Worm (Caenorhabditis elegans) whole organism, young adult: Measurements from ENCODE around the gene F15G9.1.

Experiments used
- C06A6.2 ChIP-seq: fragments of 200-800 bp; sonication (Bioruptor generic); conservative IDR thresholded peaks from 2 replicates; pipeline ENCODE4 v1.3.6; 2022; ENCODE audit warnings: missing genetic modification characterization, missing compliant biosample characterization
- F10E7.11 ChIP-seq: sonication (generic microtip); optimal IDR thresholded peaks from 2 replicates; lab custom pipeline; 2017; ENCODE audit warnings: mild to moderate bottlenecking, missing genetic modification characterization, moderate library complexity, missing compliant biosample characterization
- F22D6.2 ChIP-seq: sonication (generic microtip); optimal IDR thresholded peaks from 2 replicates; lab custom pipeline; 2016; ENCODE audit warnings: mild to moderate bottlenecking, missing genetic modification characterization, missing compliant biosample characterization
- F49E8.2 ChIP-seq: sonication (generic microtip); optimal IDR thresholded peaks from 3 replicates; lab custom pipeline; 2017; ENCODE audit warnings: missing genetic modification characterization, mild to moderate bottlenecking, missing compliant biosample characterization, antibody characterized with exemption, moderate library complexity; ENCODE audit not compliant: insufficient read depth
- F52B5.7 ChIP-seq: sonication (generic microtip); optimal IDR thresholded peaks from 2 replicates; lab custom pipeline; 2016; ENCODE audit warnings: mild to moderate bottlenecking, missing genetic modification characterization, missing compliant biosample characterization
- F57C9.4 ChIP-seq: sonication (generic microtip); optimal IDR thresholded peaks from 2 replicates; lab custom pipeline; 2017; ENCODE audit warnings: mild to moderate bottlenecking, missing genetic modification characterization, missing compliant biosample characterization
- Y53G8AR.9 ChIP-seq: fragments of 200-800 bp; sonication (Bioruptor generic); conservative IDR thresholded peaks from 2 replicates; pipeline ENCODE4 v1.3.6; 2022; ENCODE audit warnings: missing genetic modification reagents, missing genetic modification characterization, missing compliant biosample characterization
- Y67H2A.10 ChIP-seq: fragments of 200-800 bp; sonication (Bioruptor generic); conservative IDR thresholded peaks from 2 replicates; pipeline ENCODE4 v1.3.6; 2022; ENCODE audit warnings: missing genetic modification reagents, missing genetic modification characterization, missing compliant biosample characterization
- aptf-2 ChIP-seq: fragments of 200-800 bp; sonication (Bioruptor generic); conservative IDR thresholded peaks from 2 replicates; pipeline ENCODE4 v1.3.6; 2022; ENCODE audit warnings: missing genetic modification reagents, missing genetic modification characterization, missing compliant biosample characterization
- bed-1 ChIP-seq: fragments of 200-800 bp; sonication (Bioruptor generic); IDR thresholded peaks from 2 replicates; pipeline ENCODE4 v1.3.6; 2022; ENCODE audit warnings: missing genetic modification reagents, missing genetic modification characterization, missing compliant biosample characterization
- cebp-1 ChIP-seq, 2 experiments: fragments of 200-800 bp in 1 of 2; sonication (Bioruptor generic) in 1 of 2; sonication (generic microtip) in 1 of 2; IDR thresholded peaks in 1 of 2; optimal IDR thresholded peaks in 1 of 2; 2 replicates each; pipeline versions ENCODE4 v1.3.6 to Lab custom; 2017 to 2022; ENCODE audit warnings: missing compliant biosample characterization in 2 of 2, missing genetic modification characterization in 2 of 2, mild to moderate bottlenecking in 1 of 2, missing genetic modification reagents in 1 of 2, moderate library complexity in 1 of 2
- cebp-2 ChIP-seq: fragments of 200-800 bp; sonication (Bioruptor generic); IDR thresholded peaks from 2 replicates; pipeline ENCODE4 v1.3.6; 2022; ENCODE audit warnings: missing genetic modification characterization, missing compliant biosample characterization
- ceh-27 ChIP-seq: fragments of 200-800 bp; sonication (Bioruptor generic); optimal IDR thresholded peaks from 2 replicates; lab custom pipeline; 2018; ENCODE audit warnings: mild to moderate bottlenecking, missing genetic modification characterization, moderate library complexity, missing compliant biosample characterization
- ceh-79 ChIP-seq: sonication (generic microtip); optimal IDR thresholded peaks from 2 replicates; lab custom pipeline; 2017; ENCODE audit warnings: mild to moderate bottlenecking, missing genetic modification characterization, missing compliant biosample characterization
- die-1 ChIP-seq: sonication (generic microtip); optimal IDR thresholded peaks from 2 replicates; lab custom pipeline; 2016; ENCODE audit warnings: missing genotype, mild to moderate bottlenecking, missing genetic modification characterization, missing compliant biosample characterization
- dox-1 ChIP-seq: fragments of 200-800 bp; sonication (Bioruptor generic); IDR thresholded peaks from 2 replicates; pipeline ENCODE4 v1.3.6; 2022; ENCODE audit warnings: missing genetic modification reagents, missing genetic modification characterization, missing compliant biosample characterization
- egrh-3 ChIP-seq: fragments of 200-800 bp; sonication (Bioruptor generic); IDR thresholded peaks from 2 replicates; pipeline ENCODE4 v1.3.6; 2022; ENCODE audit warnings: missing genetic modification reagents, missing genetic modification characterization, missing compliant biosample characterization
- fkh-3 ChIP-seq: sonication (generic microtip); optimal IDR thresholded peaks from 2 replicates; lab custom pipeline; 2016; ENCODE audit warnings: mild to moderate bottlenecking, missing genetic modification characterization, missing compliant biosample characterization
- hrde-1 ChIP-seq: sonication (generic microtip); optimal IDR thresholded peaks from 2 replicates; lab custom pipeline; 2016; ENCODE audit warnings: missing genetic modification characterization, mild to moderate bottlenecking, missing compliant biosample characterization, moderate library complexity, missing genotype, missing genetic modification reagents, borderline replicate concordance
- let-607 ChIP-seq, 2 experiments: fragments of 200-800 bp in 1 of 2; sonication (Bioruptor generic) in 1 of 2; sonication (generic microtip) in 1 of 2; optimal IDR thresholded peaks; 2 replicates each; lab custom pipeline; 2016 to 2018; ENCODE audit warnings: mild to moderate bottlenecking in 2 of 2, missing compliant biosample characterization in 2 of 2, missing genetic modification characterization in 2 of 2, moderate library complexity in 2 of 2, missing genotype in 1 of 2
- lin-35 ChIP-seq, 3 experiments: fragments of 150-350 bp in 2 of 3; sonication (generic microtip) in 1 of 3; optimal IDR thresholded peaks; 2 replicates each; lab custom pipeline; 2014 to 2018; ENCODE audit warnings: missing biosample characterization in 3 of 3, missing genetic modification characterization in 3 of 3, missing genetic modification reagents in 3 of 3
- lin-40 ChIP-seq: sonication (generic microtip); optimal IDR thresholded peaks from 2 replicates; lab custom pipeline; 2016; ENCODE audit warnings: missing genetic modification characterization, mild to moderate bottlenecking, missing compliant biosample characterization, missing genotype, missing genetic modification reagents
- lsl-1 ChIP-seq: fragments of 200-800 bp; sonication (Bioruptor generic); optimal IDR thresholded peaks from 2 replicates; lab custom pipeline; 2018; ENCODE audit warnings: mild to moderate bottlenecking, missing genetic modification characterization, moderate library complexity, missing compliant biosample characterization
- madf-10 ChIP-seq: sonication (generic microtip); optimal IDR thresholded peaks from 2 replicates; lab custom pipeline; 2016; ENCODE audit warnings: mild to moderate bottlenecking, missing genetic modification characterization, missing compliant biosample characterization
- mxl-1 ChIP-seq: sonication (generic microtip); optimal IDR thresholded peaks from 2 replicates; lab custom pipeline; 2016; ENCODE audit warnings: missing genetic modification characterization, missing compliant biosample characterization
- nhr-120 ChIP-seq: fragments of 200-800 bp; sonication (Bioruptor generic); IDR thresholded peaks from 2 replicates; pipeline ENCODE4 v1.3.6; 2022; ENCODE audit warnings: missing genetic modification characterization, missing compliant biosample characterization
- nhr-80 ChIP-seq: sonication (generic microtip); optimal IDR thresholded peaks from 2 replicates; lab custom pipeline; 2016; ENCODE audit warnings: missing genetic modification characterization, missing compliant biosample characterization
- nhr-90 ChIP-seq: sonication (generic microtip); optimal IDR thresholded peaks from 2 replicates; lab custom pipeline; 2016; ENCODE audit warnings: missing genotype, mild to moderate bottlenecking, missing genetic modification characterization, missing compliant biosample characterization
- rcor-1 ChIP-seq: fragments of 200-800 bp; sonication (Bioruptor generic); IDR thresholded peaks from 2 replicates; pipeline ENCODE4 v1.3.6; 2022; ENCODE audit warnings: missing genetic modification reagents, missing genetic modification characterization, missing compliant biosample characterization
- repo-1 ChIP-seq: sonication (generic microtip); optimal IDR thresholded peaks from 2 replicates; lab custom pipeline; 2017; ENCODE audit warnings: mild to moderate bottlenecking, missing genetic modification characterization, missing compliant biosample characterization
- rpc-1 ChIP-seq, 2 experiments: fragments of 150-350 bp in 1 of 2; sonication (generic microtip) in 1 of 2; optimal IDR thresholded peaks; 2 replicates each; lab custom pipeline; 2014 to 2018; ENCODE audit warnings: missing biosample characterization in 1 of 2, missing genetic modification characterization in 1 of 2, missing genetic modification reagents in 1 of 2, missing genotype in 1 of 2
- sea-2 ChIP-seq: fragments of 200-800 bp; sonication (Bioruptor generic); IDR thresholded peaks from 2 replicates; pipeline ENCODE4 v1.3.6; 2022; ENCODE audit warnings: missing genetic modification characterization, missing compliant biosample characterization
- snpc-1.1 ChIP-seq: sonication (generic microtip); optimal IDR thresholded peaks from 2 replicates; lab custom pipeline; 2017; ENCODE audit warnings: missing genetic modification characterization, mild to moderate bottlenecking, missing compliant biosample characterization, antibody characterized with exemption, moderate library complexity, missing genotype, missing genetic modification reagents; ENCODE audit not compliant: insufficient read depth
- somi-1 ChIP-seq: fragments of 200-800 bp; sonication (Bioruptor generic); optimal IDR thresholded peaks from 2 replicates; lab custom pipeline; 2018; ENCODE audit warnings: mild to moderate bottlenecking, missing genetic modification characterization, missing compliant biosample characterization
- sptf-2 ChIP-seq: fragments of 200-800 bp; sonication (Bioruptor generic); optimal IDR thresholded peaks from 2 replicates; lab custom pipeline; 2018; ENCODE audit warnings: mild to moderate bottlenecking, missing genetic modification characterization, missing compliant biosample characterization
- tbp1 ChIP-seq: fragments of 200-800 bp; sonication (Bioruptor generic); optimal IDR thresholded peaks from 2 replicates; lab custom pipeline; 2018; ENCODE audit warnings: mild to moderate bottlenecking, missing genetic modification characterization, missing compliant biosample characterization
- tlf-1 ChIP-seq: fragments of 200-800 bp; sonication (Bioruptor generic); optimal IDR thresholded peaks from 2 replicates; lab custom pipeline; 2018; ENCODE audit warnings: mild to moderate bottlenecking, missing genetic modification characterization, missing compliant biosample characterization
- ztf-25 ChIP-seq: fragments of 200-800 bp; sonication (Bioruptor generic); IDR thresholded peaks from 2 replicates; pipeline ENCODE4 v1.3.6; 2022; ENCODE audit warnings: missing genetic modification reagents, missing genetic modification characterization, missing compliant biosample characterization

The F15G9.1 gene

DNA sequence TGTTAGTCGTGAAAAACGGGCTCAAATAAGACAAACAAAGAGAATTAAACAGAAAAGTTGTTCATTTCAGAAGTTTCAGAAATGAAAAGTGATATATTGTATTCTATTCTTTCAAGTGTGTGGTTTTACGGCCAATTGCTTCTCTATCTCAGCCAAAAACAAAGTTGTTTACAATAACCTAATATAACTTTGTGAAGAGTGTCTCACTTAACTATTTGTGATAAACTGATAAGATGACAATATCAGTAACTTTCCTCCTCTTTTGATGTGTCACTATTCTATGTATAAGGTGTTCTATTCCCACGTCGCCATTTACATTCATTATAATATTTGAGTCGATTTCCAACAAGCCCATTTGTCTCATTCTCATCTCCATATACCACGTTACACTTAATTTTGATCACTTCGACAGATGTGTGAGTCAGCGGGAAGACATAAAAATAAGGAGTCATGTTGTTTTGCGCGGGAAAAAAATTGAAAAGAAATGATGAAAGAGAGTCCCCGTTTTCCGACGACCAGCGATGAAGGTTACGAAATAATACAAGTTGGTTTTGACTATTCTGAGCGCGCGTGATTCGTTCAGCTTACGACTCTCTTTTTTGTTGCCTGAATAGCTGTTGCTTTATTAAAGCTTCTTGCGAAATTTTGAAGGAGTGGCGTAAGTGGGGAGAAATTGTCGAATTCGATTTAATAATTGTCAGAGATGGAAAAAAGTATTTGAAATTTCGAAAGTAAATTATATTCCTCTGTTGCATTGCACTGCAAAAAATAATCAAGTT lies 738 bp upstream of the F15G9.1 start:
- TF ChIP-seq nhr-120, result no peak
- peak in 1 of 3 experiments; percentile 68 for TF ChIP-seq lin-35 (GFP tag; optimal IDR thresholded peaks at IDR 0.05; lab: Kevin White, UChicago)
- TF ChIP-seq cebp-1 (GFP tag; IDR thresholded peaks at IDR 0.05; lab: Robert Waterston, UW), result peak; percentile 79
- peak; percentile 96 for TF ChIP-seq cebp-1 (tag; optimal IDR thresholded peaks at IDR 0.05; lab: Kevin White, UChicago)

DNA sequence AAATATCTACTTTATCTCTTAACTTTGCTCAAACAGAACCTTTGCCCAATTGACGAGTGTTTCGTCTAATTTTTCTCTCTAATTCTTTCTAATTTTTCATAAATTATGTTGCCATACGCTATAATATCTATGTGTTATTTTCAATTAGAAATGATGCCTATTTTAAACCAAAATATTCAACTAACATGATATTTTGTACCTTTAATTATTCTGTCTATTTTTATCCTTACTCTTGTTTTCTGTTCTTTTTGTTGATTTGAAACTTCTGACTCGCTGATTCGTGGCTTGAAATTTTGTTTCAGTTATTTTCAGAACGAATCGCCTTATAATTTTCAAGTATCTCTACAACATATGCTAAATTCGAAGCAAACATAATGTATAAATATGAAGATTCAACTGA lies 3.3 kb downstream of the F15G9.1 start, which contains the start of gene F15G9.6:
TSS of gene F15G9.6 (plus strand) at position 301 of the 400 bp plus-strand sequence.
- no peak for TF ChIP-seq egrh-3 (GFP tag; lab: Robert Waterston, UW)
- TF ChIP-seq mxl-1 (tag; lab: Kevin White, UChicago), result no peak
- TF ChIP-seq dox-1 (GFP tag; lab: Robert Waterston, UW), result no peak
- no peak for TF ChIP-seq hrde-1 (tag; lab: Kevin White, UChicago)
- no peak for TF ChIP-seq bed-1 (GFP tag; lab: Robert Waterston, UW)
- TF ChIP-seq sea-2 (GFP tag; lab: Robert Waterston, UW), result no peak
- TF ChIP-seq F10E7.11 (tag; lab: Kevin White, UChicago), result no peak
- TF ChIP-seq tlf-1 (GFP tag; lab: Kevin White, UChicago), result no peak
- TF ChIP-seq snpc-1.1, result no peak

DNA sequence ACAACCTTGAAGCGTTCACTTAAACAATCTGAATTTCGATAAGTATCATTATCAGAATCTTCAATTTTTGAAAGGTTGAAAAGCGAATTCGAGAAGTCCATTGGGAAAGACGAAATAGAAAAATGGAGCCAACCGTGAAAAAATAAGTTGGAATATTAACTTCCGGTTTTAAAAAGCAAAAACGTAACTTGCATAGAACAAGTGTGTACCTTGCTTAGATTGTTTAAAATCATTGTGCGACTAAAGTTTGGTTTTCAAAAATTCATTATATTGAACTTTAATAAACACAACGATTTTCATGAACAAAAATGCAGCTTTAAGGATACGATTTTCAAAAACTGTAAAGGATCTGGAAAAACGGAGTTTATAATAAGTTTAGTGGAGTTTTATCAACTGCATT lies 7.4 kb downstream of the F15G9.1 start, which contains the start of gene F15G9.2:
TSS of gene F15G9.2 (minus strand) at position 101 of the 400 bp plus-strand sequence.
- TF ChIP-seq somi-1 (GFP tag; lab: Kevin White, UChicago) (no peak), C06A6.2 (GFP tag; lab: Robert Waterston, UW) (no peak)
- TF ChIP-seq, all 124 proteins: peak for 0

DNA sequence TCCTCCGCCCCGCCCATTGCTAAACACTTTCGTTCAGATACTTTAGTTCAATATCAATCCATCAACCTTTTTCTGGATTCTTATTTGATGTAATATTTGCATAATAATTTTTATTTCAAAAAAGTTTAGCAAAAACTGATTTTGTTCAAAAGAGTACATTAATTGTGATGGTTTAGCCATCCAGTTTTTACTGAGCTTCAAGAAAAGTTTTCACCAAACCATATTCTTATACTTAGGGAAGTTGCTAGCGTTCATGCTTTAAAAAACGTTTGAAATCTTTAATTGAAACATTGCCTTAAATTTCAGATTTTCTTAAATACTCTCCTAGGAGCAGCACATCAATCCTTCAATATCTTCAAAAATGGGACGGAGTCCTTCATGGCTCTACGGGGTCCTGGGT lies 11.1 kb downstream of the F15G9.1 start, which contains the start of gene him-4:
TSS of gene him-4 (plus strand) at position 301 of the 400 bp plus-strand sequence.
- TF ChIP-seq snpc-1.1 (no peak), ztf-25 (GFP tag; lab: Robert Waterston, UW) (no peak), fkh-3 (no peak), cebp-2 (GFP tag; lab: Robert Waterston, UW) (no peak), madf-10 (tag; lab: Kevin White, UChicago) (no peak), F52B5.7 (tag; lab: Kevin White, UChicago) (no peak), tbp1 (GFP tag; lab: Kevin White, UChicago) (no peak), let-607 (tag; optimal IDR thresholded peaks at IDR 0.05; lab: Kevin White, UChicago) (no peak), F57C9.4 (tag; lab: Kevin White, UChicago) (no peak), rpc-1 (optimal IDR thresholded peaks at IDR 0.05; lab: Kevin White, UChicago) (no peak), rpc-1 (tag; optimal IDR thresholded peaks at IDR 0.05; lab: Kevin White, UChicago) (no peak), ceh-27 (GFP tag; lab: Kevin White, UChicago) (no peak), Y67H2A.10 (GFP tag; lab: Robert Waterston, UW) (no peak), hrde-1 (tag; lab: Kevin White, UChicago) (no peak), nhr-80 (tag; lab: Kevin White, UChicago) (no peak), F22D6.2 (tag; lab: Kevin White, UChicago) (no peak)

DNA sequence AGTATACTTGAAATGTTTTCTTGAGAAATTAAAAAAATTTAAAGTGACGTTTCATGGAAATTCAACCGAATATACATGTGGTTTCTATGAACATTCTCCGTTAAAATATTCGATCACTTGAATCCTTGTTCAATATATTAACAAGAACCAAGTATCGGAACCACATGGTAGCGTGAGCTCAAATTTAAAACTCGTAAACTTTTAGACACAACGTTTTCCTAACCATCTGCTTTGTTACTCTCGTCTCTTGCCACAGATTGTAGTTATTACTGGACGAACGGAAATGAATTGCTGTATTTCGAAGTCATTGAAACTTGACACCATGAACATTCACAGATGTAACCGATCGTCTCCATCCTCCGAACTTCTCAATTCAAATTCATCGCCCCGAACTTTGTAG lies 12.9 kb downstream of the F15G9.1 start:
- no peak for TF ChIP-seq lin-40 (tag; lab: Kevin White, UChicago)
- TF ChIP-seq nhr-90 (tag; lab: Kevin White, UChicago), result no peak
- TF ChIP-seq repo-1 (tag; lab: Kevin White, UChicago), result no peak
- TF ChIP-seq ceh-79 (tag; lab: Kevin White, UChicago), result no peak
- TF ChIP-seq F49E8.2 (tag; lab: Kevin White, UChicago), result no peak
- TF ChIP-seq tlf-1 (GFP tag; lab: Kevin White, UChicago), result no peak
- TF ChIP-seq rcor-1 (GFP tag; lab: Robert Waterston, UW), result no peak
- TF ChIP-seq madf-10 (tag; lab: Kevin White, UChicago), result no peak
- no peak for TF ChIP-seq lsl-1 (GFP tag; lab: Kevin White, UChicago)
- TF ChIP-seq snpc-1.1, result no peak
- no peak for TF ChIP-seq bed-1 (GFP tag; lab: Robert Waterston, UW)
- TF ChIP-seq die-1, result no peak
- TF ChIP-seq aptf-2 (GFP tag; lab: Robert Waterston, UW), result no peak
- no peak for TF ChIP-seq sptf-2 (GFP tag; lab: Kevin White, UChicago)
- TF ChIP-seq F57C9.4 (tag; lab: Kevin White, UChicago), result no peak
- no peak for TF ChIP-seq Y53G8AR.9 (GFP tag; lab: Robert Waterston, UW)
- TF ChIP-seq, all 124 proteins: peak for 0
